Fruit fly (Drosophila melanogaster) whole organism, embryonic: ENCODE results near the gene Sse.

Experiments used
- Atf6 ChIP-seq: fragments of 200-800 bp; sonication (Bioruptor generic); IDR thresholded peaks from 2 replicates; pipeline ENCODE4 v1.3.6; 2022; ENCODE audit warnings: missing biosample characterization, missing genetic modification characterization
- Bteb2 ChIP-seq: fragments of 200-800 bp; sonication (Bioruptor generic); optimal IDR thresholded peaks from 2 replicates; lab custom pipeline; 2016; ENCODE audit warnings: missing biosample characterization, missing genetic modification characterization
- CG10274 ChIP-seq: fragments of 200-800 bp; sonication (Bioruptor generic); optimal IDR thresholded peaks from 3 replicates; lab custom pipeline; 2017; ENCODE audit warnings: missing biosample characterization, mild to moderate bottlenecking, missing genetic modification characterization
- CG11247 ChIP-seq: fragments of 200-800 bp; sonication (Bioruptor generic); IDR thresholded peaks from 2 replicates; pipeline ENCODE4 v1.3.6; 2022; ENCODE audit warnings: missing biosample characterization, missing genetic modification characterization
- CG11560 ChIP-seq: fragments of 200-800 bp; sonication (Bioruptor generic); IDR thresholded peaks from 3 replicates; pipeline ENCODE4 v1.3.6; 2022; ENCODE audit warnings: missing biosample characterization, missing genetic modification characterization
- CG12155 ChIP-seq: fragments of 200-800 bp; sonication (Bioruptor generic); optimal IDR thresholded peaks from 3 replicates; lab custom pipeline; 2016; ENCODE audit warnings: missing biosample characterization, missing genetic modification characterization
- CG12299 ChIP-seq: fragments of 200-800 bp; sonication (Bioruptor generic); optimal IDR thresholded peaks from 2 replicates; lab custom pipeline; 2018; ENCODE audit warnings: missing biosample characterization, mild to moderate bottlenecking, missing genetic modification characterization
- CG14860 ChIP-seq: fragments of 200-800 bp; sonication (Bioruptor generic); IDR thresholded peaks from 3 replicates; pipeline ENCODE4 v1.3.6; 2022; ENCODE audit warnings: missing biosample characterization, missing genetic modification characterization; ENCODE audit not compliant: partially characterized antibody
- CG15073 ChIP-seq: fragments of 200-800 bp; sonication (Bioruptor generic); optimal IDR thresholded peaks from 2 replicates; lab custom pipeline; 2016; ENCODE audit warnings: missing biosample characterization, missing genetic modification characterization
- CG18599 ChIP-seq: fragments of 200-800 bp; sonication (Bioruptor generic); optimal IDR thresholded peaks from 3 replicates; lab custom pipeline; 2017; ENCODE audit warnings: missing biosample characterization, missing genetic modification characterization, mild to moderate bottlenecking, moderate library complexity, missing genetic modification reagents
- CG3163 ChIP-seq: fragments of 200-800 bp; sonication (Bioruptor generic); optimal IDR thresholded peaks from 3 replicates; lab custom pipeline; 2016; ENCODE audit warnings: missing biosample characterization, missing genetic modification characterization
- CG34422 ChIP-seq: fragments of 200-800 bp; sonication (Bioruptor generic); IDR thresholded peaks from 3 replicates; pipeline ENCODE4 v1.3.6; 2022; ENCODE audit warnings: missing biosample characterization, missing genetic modification characterization
- CG42726 ChIP-seq: fragments of 200-800 bp; sonication (Bioruptor generic); IDR thresholded peaks from 2 replicates; pipeline ENCODE4 v1.3.6; 2022; ENCODE audit warnings: missing biosample characterization, missing genetic modification characterization; ENCODE audit not compliant: partially characterized antibody
- CG9876 ChIP-seq: fragments of 200-800 bp; sonication (Bioruptor generic); optimal IDR thresholded peaks from 2 replicates; lab custom pipeline; 2016; ENCODE audit warnings: missing biosample characterization, missing genetic modification characterization
- Gsc ChIP-seq: fragments of 200-800 bp; sonication (Bioruptor generic); IDR thresholded peaks from 2 replicates; pipeline ENCODE4 v1.3.6; 2022; ENCODE audit warnings: missing biosample characterization, missing genetic modification characterization
- HmgD ChIP-seq: fragments of 200-800 bp; sonication (Bioruptor generic); optimal IDR thresholded peaks from 3 replicates; lab custom pipeline; 2016; ENCODE audit warnings: missing biosample characterization, missing genetic modification characterization
- Hr78 ChIP-seq, 2 experiments: fragments of 200-800 bp in 1 of 2; fragments of >200 bp in 1 of 2; sonication (Bioruptor generic) in 1 of 2; optimal IDR thresholded peaks; 2 replicates each; lab custom pipeline; 2017 to 2019; ENCODE audit warnings: missing biosample characterization in 2 of 2, missing genetic modification characterization in 2 of 2, mild to moderate bottlenecking in 1 of 2, moderate library complexity in 1 of 2
- Hsf ChIP-seq: fragments of 200-800 bp; sonication (Bioruptor generic); optimal IDR thresholded peaks from 3 replicates; lab custom pipeline; 2016; ENCODE audit warnings: missing biosample characterization, missing genetic modification characterization
- Lhr ChIP-seq: fragments of 200-800 bp; sonication (Bioruptor generic); optimal IDR thresholded peaks from 3 replicates; lab custom pipeline; 2017; ENCODE audit warnings: mild to moderate bottlenecking, missing biosample characterization, missing genetic modification reagents, missing genetic modification characterization
- Pdp1 ChIP-seq, 2 experiments: fragments of 200-800 bp; sonication (Bioruptor generic); optimal IDR thresholded peaks; 3 replicates each; lab custom pipeline; 2016; ENCODE audit warnings: missing biosample characterization in 2 of 2, missing genetic modification characterization in 2 of 2, mild to moderate bottlenecking in 1 of 2, moderate library complexity in 1 of 2
- Scr ChIP-seq: fragments of 200-800 bp; sonication (Bioruptor generic); IDR thresholded peaks from 2 replicates; pipeline ENCODE4 v1.3.6; 2022; ENCODE audit warnings: missing biosample characterization, missing genetic modification characterization; ENCODE audit not compliant: partially characterized antibody
- Sin3A ChIP-seq: fragments of >200 bp; optimal IDR thresholded peaks from 2 replicates; lab custom pipeline; 2018
- Sry-β ChIP-seq: fragments of 200-800 bp; sonication (Bioruptor generic); optimal IDR thresholded peaks from 2 replicates; lab custom pipeline; 2018; ENCODE audit warnings: missing biosample characterization, mild to moderate bottlenecking, missing genetic modification characterization, moderate library complexity
- TFAM ChIP-seq: fragments of 200-800 bp; sonication (Bioruptor generic); optimal IDR thresholded peaks from 2 replicates; lab custom pipeline; 2017; ENCODE audit warnings: missing biosample characterization, missing genetic modification characterization, inconsistent platforms
- Xbp1 ChIP-seq: fragments of 200-800 bp; sonication (Bioruptor generic); optimal IDR thresholded peaks from 3 replicates; lab custom pipeline; 2016; ENCODE audit warnings: missing biosample characterization, mild to moderate bottlenecking, missing genetic modification characterization
- abd-A ChIP-seq: fragments of 200-800 bp; sonication (Bioruptor generic); optimal IDR thresholded peaks from 3 replicates; lab custom pipeline; 2019; ENCODE audit warnings: missing biosample characterization, mild to moderate bottlenecking, missing genetic modification characterization, moderate library complexity
- amos ChIP-seq: fragments of 200-800 bp; sonication (Bioruptor generic); IDR thresholded peaks from 2 replicates; pipeline ENCODE4 v1.3.6; 2022; ENCODE audit warnings: missing biosample characterization, missing genetic modification characterization; ENCODE audit not compliant: partially characterized antibody
- ase ChIP-seq: fragments of 200-800 bp; sonication (Bioruptor generic); IDR thresholded peaks from 3 replicates; pipeline ENCODE4 v1.3.6; 2022; ENCODE audit warnings: missing biosample characterization, missing genetic modification characterization
- ato ChIP-seq: fragments of 200-800 bp; sonication (Bioruptor generic); IDR thresholded peaks from 2 replicates; pipeline ENCODE4 v1.3.6; 2022; ENCODE audit warnings: missing biosample characterization, missing genetic modification characterization; ENCODE audit not compliant: partially characterized antibody
- bowl ChIP-seq: fragments of 200-800 bp; sonication (Bioruptor generic); IDR thresholded peaks from 2 replicates; pipeline ENCODE4 v1.3.6; 2022; ENCODE audit warnings: missing biosample characterization, missing genetic modification characterization
- cad ChIP-seq: fragments of >200 bp; optimal IDR thresholded peaks from 2 replicates; lab custom pipeline; 2017; ENCODE audit warnings: missing biosample characterization, missing genetic modification characterization
- cas ChIP-seq: fragments of 200-800 bp; sonication (Bioruptor generic); IDR thresholded peaks from 2 replicates; pipeline ENCODE4 v1.3.6; 2022; ENCODE audit warnings: missing biosample characterization, missing genetic modification characterization
- disco-r ChIP-seq: fragments of 200-800 bp; sonication (Bioruptor generic); optimal IDR thresholded peaks from 2 replicates; lab custom pipeline; 2016; ENCODE audit warnings: missing biosample characterization, missing genetic modification characterization
- dmrt99B ChIP-seq: fragments of 200-800 bp; sonication (Bioruptor generic); optimal IDR thresholded peaks from 2 replicates; lab custom pipeline; 2018; ENCODE audit warnings: missing biosample characterization, mild to moderate bottlenecking, missing genetic modification characterization, moderate library complexity
- ftz-f1 ChIP-seq: fragments of 200-800 bp; sonication (Bioruptor generic); optimal IDR thresholded peaks from 2 replicates; lab custom pipeline; 2016; ENCODE audit warnings: missing biosample characterization, missing genetic modification characterization
- grau ChIP-seq: fragments of 200-800 bp; optimal IDR thresholded peaks from 3 replicates; lab custom pipeline; 2019; ENCODE audit warnings: missing biosample characterization, mild to moderate bottlenecking, missing genetic modification characterization, moderate library complexity
- gro ChIP-seq: fragments of 200-800 bp; sonication (Bioruptor generic); optimal IDR thresholded peaks from 2 replicates; lab custom pipeline; 2016; ENCODE audit warnings: missing biosample characterization, missing genetic modification characterization
- hkb ChIP-seq, 2 experiments: fragments of 200-800 bp in 1 of 2; fragments of >200 bp in 1 of 2; sonication (Bioruptor generic) in 1 of 2; IDR thresholded peaks in 1 of 2; optimal IDR thresholded peaks in 1 of 2; 2 replicates each; pipeline versions ENCODE4 v1.3.6 to Lab custom; 2017 to 2022; ENCODE audit warnings: missing biosample characterization in 1 of 2, missing genetic modification characterization in 1 of 2
- hth ChIP-seq: fragments of >200 bp; optimal IDR thresholded peaks from 2 replicates; lab custom pipeline; 2017; ENCODE audit warnings: inconsistent platforms
- lab ChIP-seq: fragments of 200-800 bp; sonication (Bioruptor generic); optimal IDR thresholded peaks from 3 replicates; lab custom pipeline; 2017; ENCODE audit warnings: missing biosample characterization, missing genetic modification characterization, mild to moderate bottlenecking, moderate library complexity, missing genetic modification reagents
- lmd ChIP-seq: fragments of 200-800 bp; sonication (Bioruptor generic); IDR thresholded peaks from 2 replicates; pipeline ENCODE4 v1.3.6; 2022; ENCODE audit warnings: missing biosample characterization, missing genetic modification characterization
- lov ChIP-seq, 2 experiments: fragments of 200-800 bp in 1 of 2; fragments of >200 bp in 1 of 2; sonication (Bioruptor generic) in 1 of 2; IDR thresholded peaks in 1 of 2; optimal IDR thresholded peaks in 1 of 2; 2 replicates in 1 of 2; 3 replicates in 1 of 2; pipeline versions ENCODE4 v1.3.6 to Lab custom; 2017 to 2022; ENCODE audit warnings: missing biosample characterization in 1 of 2, missing genetic modification characterization in 1 of 2
- mld ChIP-seq: fragments of 200-800 bp; sonication (Bioruptor generic); IDR thresholded peaks from 3 replicates; pipeline ENCODE4 v1.3.6; 2022; ENCODE audit warnings: missing biosample characterization, missing genetic modification characterization; ENCODE audit not compliant: partially characterized antibody
- nmo ChIP-seq: fragments of 200-800 bp; sonication (Bioruptor generic); optimal IDR thresholded peaks from 2 replicates; lab custom pipeline; 2018; ENCODE audit warnings: missing biosample characterization, mild to moderate bottlenecking, missing genetic modification characterization, moderate library complexity
- prd ChIP-seq, 3 experiments: fragments of >200 bp in 2 of 3; fragments of 200-800 bp in 1 of 3; sonication (Bioruptor generic) in 1 of 3; optimal IDR thresholded peaks in 2 of 3; IDR thresholded peaks in 1 of 3; 2 replicates in 2 of 3; 3 replicates in 1 of 3; pipeline versions ENCODE4 v1.3.6 to Lab custom; 2017 to 2022; ENCODE audit warnings: missing biosample characterization in 1 of 3, missing genetic modification characterization in 1 of 3
- scrt ChIP-seq: fragments of 200-800 bp; sonication (Bioruptor generic); optimal IDR thresholded peaks from 2 replicates; lab custom pipeline; 2018; ENCODE audit warnings: missing biosample characterization, mild to moderate bottlenecking, missing genetic modification characterization, moderate library complexity
- sima ChIP-seq: fragments of 200-800 bp; sonication (Bioruptor generic); optimal IDR thresholded peaks from 2 replicates; lab custom pipeline; 2016; ENCODE audit warnings: missing biosample characterization, missing genetic modification characterization
- zen2 ChIP-seq: fragments of 200-800 bp; sonication (Bioruptor generic); IDR thresholded peaks from 3 replicates; pipeline ENCODE4 v1.3.6; 2022; ENCODE audit warnings: missing biosample characterization, missing genetic modification characterization; ENCODE audit not compliant: partially characterized antibody

Sse gene

DNA sequence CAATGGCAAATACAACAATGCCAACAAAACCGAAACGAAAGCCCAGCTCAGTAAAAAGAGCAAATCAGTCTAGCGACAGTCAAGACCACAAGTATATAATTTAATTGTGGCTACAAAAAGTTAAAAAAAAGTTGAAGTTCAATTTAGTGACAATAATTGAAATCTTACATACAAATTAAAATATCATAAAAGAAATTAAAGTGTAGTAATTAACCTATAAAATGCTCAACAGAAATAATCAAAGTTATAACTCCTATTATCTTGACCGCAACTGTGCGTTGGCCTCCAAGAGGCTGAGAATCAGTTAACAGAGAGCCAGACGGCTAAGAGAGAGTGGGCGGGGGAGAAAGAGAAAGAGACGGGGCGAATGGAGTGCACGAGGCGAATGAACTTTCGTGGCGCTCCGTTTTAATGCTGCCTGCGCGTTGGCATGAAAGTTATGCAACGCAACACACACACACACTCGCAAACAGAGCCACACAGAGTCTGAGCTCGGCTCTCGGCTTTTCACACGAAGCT lies 50.3 kb downstream of the Sse start (continued):
- TF ChIP-seq CG11247 (GFP tag; lab: Robert Waterston, UW) (0 out of 2 replicates have a peak, but pooled peaks have one; percentile 6), CG18599 (GFP tag; lab: Kevin White, UChicago) (peak; percentile 76), amos (GFP tag; lab: Robert Waterston, UW) (no peak), nmo (peak; percentile 88), CG10274 (GFP tag; lab: Kevin White, UChicago) (peak; percentile 2), bowl (GFP tag; lab: Robert Waterston, UW) (no peak), CG12155 (peak; percentile 43), Gsc (no peak), ato (GFP tag; lab: Robert Waterston, UW) (no peak), CG42726 (GFP tag; lab: Robert Waterston, UW) (no peak), cad (GFP tag; lab: Kevin White, UChicago) (no peak), CG12299 (tag; lab: Kevin White, UChicago) (peak; percentile 64), cas (GFP tag; lab: Robert Waterston, UW) (no peak), Hr78 (GFP tag; optimal IDR thresholded peaks at IDR 0.05; lab: Kevin White, UChicago) (peak in 1 of 2 experiments; percentile 78), CG15073 (GFP tag; lab: Kevin White, UChicago) (peak; percentile 2), TFAM (GFP tag; lab: Kevin White, UChicago) (peak; percentile 38), lmd (GFP tag; lab: Robert Waterston, UW) (peak; percentile 55), dmrt99B (tag; lab: Kevin White, UChicago) (peak; percentile 86), CG14860 (no peak), CG11560 (tag; lab: Robert Waterston, UW) (no peak), Sry-β (GFP tag; lab: Kevin White, UChicago) (peak; percentile 7), hkb (optimal IDR thresholded peaks at IDR 0.05; lab: Kevin White, UChicago) (no peak), hkb (GFP tag; IDR thresholded peaks at IDR 0.05; lab: Robert Waterston, UW) (peak; percentile 88), hth (no peak), Hsf (GFP tag; lab: Kevin White, UChicago) (peak; percentile 73), ase (GFP tag; lab: Robert Waterston, UW) (peak; percentile 41; the same call in 1 of the 3 replicates), Lhr (GFP tag; lab: Kevin White, UChicago) (peak; percentile 72), abd-A (tag; lab: Kevin White, UChicago) (peak; percentile 17), Atf6 (GFP tag; lab: Robert Waterston, UW) (peak; percentile 41; the same call in 1 of the 2 replicates), HmgD (no peak), CG9876 (no peak), ftz-f1 (GFP tag; lab: Kevin White, UChicago) (peak; percentile 28), prd (optimal IDR thresholded peaks at IDR 0.05; lab: Kevin White, UChicago) (no peak), prd (GFP tag; IDR thresholded peaks at IDR 0.05; lab: Robert Waterston, UW) (peak; percentile 76), disco-r (GFP tag; lab: Kevin White, UChicago) (peak; percentile 24), Xbp1 (peak; percentile 78), Scr (no peak), Sin3A (no peak), CG34422 (GFP tag; lab: Robert Waterston, UW) (peak; percentile 68; the same call in 2 of the 3 replicates), mld (GFP tag; lab: Robert Waterston, UW) (no peak), grau (peak; percentile 85), gro (no peak), sima (GFP tag; lab: Kevin White, UChicago) (no peak), scrt (GFP tag; lab: Kevin White, UChicago) (peak; percentile 67), CG3163 (GFP tag; lab: Kevin White, UChicago) (peak; percentile 68), Pdp1 (GFP tag; optimal IDR thresholded peaks at IDR 0.05; lab: Kevin White, UChicago) (peak; percentile 20 to 91), lov (optimal IDR thresholded peaks at IDR 0.05; lab: Kevin White, UChicago) (no peak), lov (GFP tag; IDR thresholded peaks at IDR 0.05; lab: Robert Waterston, UW) (0 out of 3 replicates have a peak, but pooled peaks have one; percentile 76), Bteb2 (GFP tag; lab: Kevin White, UChicago) (peak; percentile 69), zen2 (no peak), lab (GFP tag; lab: Kevin White, UChicago) (peak; percentile 77)
